Worm (Caenorhabditis elegans) whole organism, L4/young adult: Measurements from ENCODE around the gene T19B10.5.
"Not testable (repeated sequence)": the region's sequence is repeated elsewhere in the genome, so short reads cannot be mapped to it uniquely, and the experiment has no call there.

Experiments
- W03F9.2 ChIP-seq: fragments of 150-350 bp; optimal IDR thresholded peaks from 2 replicates; lab custom pipeline; 2014; ENCODE audit warnings: missing biosample characterization, missing genetic modification characterization
- dao-5 ChIP-seq: sonication (generic microtip); optimal IDR thresholded peaks from 2 replicates; lab custom pipeline; 2016; ENCODE audit warnings: missing genotype, missing genetic modification characterization, moderate library complexity, missing compliant biosample characterization
- him-1 ChIP-seq: sonication (generic microtip); optimal IDR thresholded peaks from 2 replicates; lab custom pipeline; 2016; ENCODE audit warnings: missing genotype, missing genetic modification reagents, missing genetic modification characterization, missing compliant biosample characterization

Gene T19B10.5

ce11 chrV:11282272-11282671 is 47.8 kb downstream of the T19B10.5 start, which contains the start of gene gly-20:
Gene gly-20 (plus strand): TSS chrV:11282572.
- TF ChIP-seq dao-5 (no peak), him-1 (no peak), W03F9.2 (tag; lab: Kevin White, UChicago) (no peak)

- TF ChIP-seq him-1; dao-5; W03F9.2 (tag; lab: Kevin White, UChicago): not testable (repeated sequence)
Measured at ce11 chrV:11286114-11286513, 51.7 kb downstream of the T19B10.5 start, which contains the start of gene C03E10.3. Gene C03E10.3 (plus strand): TSS chrV:11286414.
